Fruit fly (Drosophila melanogaster) whole organism, embryonic: ENCODE data around the gene Spn38F.

Experiments used
- ATbp ChIP-seq: fragments of 200-800 bp; sonication (Bioruptor generic); optimal IDR thresholded peaks from 2 replicates; lab custom pipeline; 2017; ENCODE audit warnings: missing biosample characterization, mild to moderate bottlenecking, missing genetic modification characterization, missing genetic modification reagents
- Ada2b ChIP-seq: fragments of 200-800 bp; sonication (Bioruptor generic); IDR thresholded peaks from 2 replicates; pipeline ENCODE4 v1.3.6; 2022; ENCODE audit warnings: missing biosample characterization, missing genetic modification characterization
- Aef1 ChIP-seq: fragments of 200-800 bp; sonication (Bioruptor generic); IDR thresholded peaks from 3 replicates; pipeline ENCODE4 v1.3.6; 2022; ENCODE audit warnings: missing biosample characterization, missing genetic modification characterization
- Antp ChIP-seq: fragments of 200-800 bp; sonication (Bioruptor generic); optimal IDR thresholded peaks from 3 replicates; lab custom pipeline; 2016; ENCODE audit warnings: missing biosample characterization, missing genetic modification characterization
- CG10543 ChIP-seq: fragments of 200-800 bp; sonication (Bioruptor generic); optimal IDR thresholded peaks from 3 replicates; lab custom pipeline; 2017; ENCODE audit warnings: missing biosample characterization, mild to moderate bottlenecking, missing genetic modification characterization, moderate library complexity
- CG11398 ChIP-seq: fragments of 200-800 bp; sonication (Bioruptor generic); optimal IDR thresholded peaks from 2 replicates; lab custom pipeline; 2016; ENCODE audit warnings: missing biosample characterization, missing genetic modification characterization
- CG12744 ChIP-seq: fragments of 200-800 bp; sonication (Bioruptor generic); optimal IDR thresholded peaks from 2 replicates; lab custom pipeline; 2016; ENCODE audit warnings: missing biosample characterization, missing genetic modification characterization
- CG13296 ChIP-seq: fragments of 200-800 bp; sonication (Bioruptor generic); optimal IDR thresholded peaks from 3 replicates; lab custom pipeline; 2018; ENCODE audit warnings: missing biosample characterization, mild to moderate bottlenecking, missing genetic modification characterization
- CG14014 ChIP-seq: fragments of 200-800 bp; sonication (Bioruptor generic); IDR thresholded peaks from 2 replicates; pipeline ENCODE4 v1.3.6; 2022; ENCODE audit warnings: missing biosample characterization, missing genetic modification characterization
- CG18599 ChIP-seq: fragments of 200-800 bp; sonication (Bioruptor generic); optimal IDR thresholded peaks from 3 replicates; lab custom pipeline; 2017; ENCODE audit warnings: missing biosample characterization, missing genetic modification characterization, mild to moderate bottlenecking, moderate library complexity, missing genetic modification reagents
- CG2120 ChIP-seq: fragments of 200-800 bp; sonication (Bioruptor generic); optimal IDR thresholded peaks from 3 replicates; lab custom pipeline; 2016; ENCODE audit warnings: missing biosample characterization, missing genetic modification characterization
- CG2889 ChIP-seq: fragments of 200-800 bp; sonication (Bioruptor generic); IDR thresholded peaks from 3 replicates; pipeline ENCODE4 v1.3.6; 2022; ENCODE audit warnings: missing biosample characterization, missing genetic modification characterization
- CG4617 ChIP-seq: fragments of 200-800 bp; sonication (Bioruptor generic); optimal IDR thresholded peaks from 3 replicates; lab custom pipeline; 2016; ENCODE audit warnings: missing biosample characterization, missing genetic modification characterization, borderline replicate concordance
- CG6791 ChIP-seq: fragments of 200-800 bp; sonication (Bioruptor generic); IDR thresholded peaks from 3 replicates; pipeline ENCODE4 v1.3.6; 2022; ENCODE audit warnings: missing biosample characterization, missing genetic modification characterization; ENCODE audit not compliant: partially characterized antibody
- CG6813 ChIP-seq: fragments of 200-800 bp; sonication (Bioruptor generic); optimal IDR thresholded peaks from 2 replicates; lab custom pipeline; 2017; ENCODE audit warnings: missing biosample characterization, missing genetic modification characterization, mild to moderate bottlenecking, moderate library complexity, missing genetic modification reagents
- CG7271 ChIP-seq: fragments of 200-800 bp; sonication (Bioruptor generic); optimal IDR thresholded peaks from 2 replicates; lab custom pipeline; 2018; ENCODE audit warnings: missing biosample characterization, mild to moderate bottlenecking, missing genetic modification characterization, moderate library complexity
- CG7786 ChIP-seq: fragments of 200-800 bp; sonication (Bioruptor generic); optimal IDR thresholded peaks from 2 replicates; lab custom pipeline; 2016; ENCODE audit warnings: missing biosample characterization, missing genetic modification characterization
- CG8281 ChIP-seq: fragments of 200-800 bp; sonication (Bioruptor generic); optimal IDR thresholded peaks from 2 replicates; lab custom pipeline; 2018; ENCODE audit warnings: missing biosample characterization, mild to moderate bottlenecking, missing genetic modification characterization, moderate library complexity
- CG8944 ChIP-seq: fragments of 200-800 bp; sonication (Bioruptor generic); optimal IDR thresholded peaks from 3 replicates; lab custom pipeline; 2016; ENCODE audit warnings: missing biosample characterization, missing genetic modification characterization
- CG9215 ChIP-seq: fragments of 200-800 bp; sonication (Bioruptor generic); IDR thresholded peaks from 2 replicates; pipeline ENCODE4 v1.3.6; 2022; ENCODE audit warnings: missing biosample characterization, missing genetic modification characterization
- CG9727 ChIP-seq: fragments of 200-800 bp; sonication (Bioruptor generic); optimal IDR thresholded peaks from 3 replicates; lab custom pipeline; 2017; ENCODE audit warnings: missing biosample characterization, mild to moderate bottlenecking, missing genetic modification characterization
- D19A ChIP-seq: fragments of 200-800 bp; optimal IDR thresholded peaks from 3 replicates; lab custom pipeline; 2019; ENCODE audit warnings: missing biosample characterization, mild to moderate bottlenecking, missing genetic modification characterization, moderate library complexity
- E2f1 ChIP-seq: fragments of 200-800 bp; sonication (Bioruptor generic); IDR thresholded peaks from 2 replicates; pipeline ENCODE4 v1.3.6; 2022; ENCODE audit warnings: missing biosample characterization, missing genetic modification characterization
- HmgZ ChIP-seq: fragments of 200-800 bp; sonication (Bioruptor generic); optimal IDR thresholded peaks from 2 replicates; lab custom pipeline; 2018; ENCODE audit warnings: missing biosample characterization, mild to moderate bottlenecking, missing genetic modification characterization
- Hmx ChIP-seq: fragments of 200-800 bp; sonication (Bioruptor generic); optimal IDR thresholded peaks from 2 replicates; lab custom pipeline; 2016; ENCODE audit warnings: missing biosample characterization, missing genetic modification characterization
- Hr39 ChIP-seq: fragments of >200 bp; optimal IDR thresholded peaks from 2 replicates; lab custom pipeline; 2017
- Hr78 ChIP-seq, 2 experiments: fragments of 200-800 bp in 1 of 2; fragments of >200 bp in 1 of 2; sonication (Bioruptor generic) in 1 of 2; optimal IDR thresholded peaks; 2 replicates each; lab custom pipeline; 2017 to 2019; ENCODE audit warnings: missing biosample characterization in 2 of 2, missing genetic modification characterization in 2 of 2, mild to moderate bottlenecking in 1 of 2, moderate library complexity in 1 of 2
- Myb ChIP-seq: fragments of 200-800 bp; sonication (Bioruptor generic); optimal IDR thresholded peaks from 2 replicates; lab custom pipeline; 2016; ENCODE audit warnings: missing biosample characterization, missing genetic modification characterization
- NK7.1 ChIP-seq: fragments of 200-800 bp; sonication (Bioruptor generic); optimal IDR thresholded peaks from 3 replicates; lab custom pipeline; 2016; ENCODE audit warnings: missing biosample characterization, missing genetic modification characterization
- Neu2 ChIP-seq: fragments of 200-800 bp; sonication (Bioruptor generic); optimal IDR thresholded peaks from 3 replicates; lab custom pipeline; 2016; ENCODE audit warnings: missing biosample characterization, missing genetic modification characterization, borderline replicate concordance
- Oli ChIP-seq: fragments of 200-800 bp; sonication (Bioruptor generic); optimal IDR thresholded peaks from 2 replicates; lab custom pipeline; 2018; ENCODE audit warnings: missing biosample characterization, mild to moderate bottlenecking, missing genetic modification characterization, moderate library complexity
- Ptx1 ChIP-seq: fragments of 200-800 bp; sonication (Bioruptor generic); IDR thresholded peaks from 2 replicates; pipeline ENCODE4 v1.3.6; 2022; ENCODE audit warnings: missing biosample characterization, missing genetic modification characterization
- Rx ChIP-seq: fragments of 200-800 bp; sonication (Bioruptor generic); IDR thresholded peaks from 2 replicates; pipeline ENCODE4 v1.3.6; 2022; ENCODE audit warnings: missing biosample characterization, missing genetic modification characterization
- Sox102F ChIP-seq: fragments of 200-800 bp; sonication (Bioruptor generic); optimal IDR thresholded peaks from 2 replicates; lab custom pipeline; 2018; ENCODE audit warnings: missing biosample characterization, mild to moderate bottlenecking, missing genetic modification characterization, moderate library complexity
- ash1 ChIP-seq: fragments of 200-800 bp; sonication (Bioruptor generic); optimal IDR thresholded peaks from 2 replicates; lab custom pipeline; 2018; ENCODE audit warnings: missing biosample characterization, mild to moderate bottlenecking, missing genetic modification characterization
- cato ChIP-seq: fragments of 200-800 bp; sonication (Bioruptor generic); optimal IDR thresholded peaks from 2 replicates; lab custom pipeline; 2016; ENCODE audit warnings: missing biosample characterization, missing genetic modification characterization, borderline replicate concordance
- chinmo ChIP-seq: fragments of 200-800 bp; sonication (Bioruptor generic); IDR thresholded peaks from 4 replicates; pipeline ENCODE4 v1.3.6; 2022; ENCODE audit warnings: missing biosample characterization, missing genetic modification characterization; ENCODE audit not compliant: partially characterized antibody
- dimm ChIP-seq: fragments of 200-800 bp; sonication (Bioruptor generic); IDR thresholded peaks from 2 replicates; pipeline ENCODE4 v1.3.6; 2022; ENCODE audit warnings: missing biosample characterization, missing genetic modification characterization
- dm ChIP-seq: fragments of 200-800 bp; sonication (Bioruptor generic); optimal IDR thresholded peaks from 3 replicates; lab custom pipeline; 2016; ENCODE audit warnings: missing biosample characterization, missing genetic modification characterization
- fru ChIP-seq: fragments of >200 bp; optimal IDR thresholded peaks from 2 replicates; lab custom pipeline; 2017
- hb ChIP-seq: fragments of 200-800 bp; sonication (Bioruptor generic); IDR thresholded peaks from 3 replicates; pipeline ENCODE4 v1.3.6; 2022; ENCODE audit warnings: missing biosample characterization, missing genetic modification characterization; ENCODE audit not compliant: partially characterized antibody
- jumu ChIP-seq: fragments of 200-800 bp; sonication (Bioruptor generic); optimal IDR thresholded peaks from 3 replicates; lab custom pipeline; 2016; ENCODE audit warnings: missing biosample characterization, missing genetic modification characterization
- lilli ChIP-seq: fragments of 200-800 bp; sonication (Bioruptor generic); optimal IDR thresholded peaks from 3 replicates; lab custom pipeline; 2016; ENCODE audit warnings: missing biosample characterization, missing genetic modification characterization
- odd ChIP-seq: fragments of 200-800 bp; sonication (Bioruptor generic); optimal IDR thresholded peaks from 2 replicates; lab custom pipeline; 2017; ENCODE audit warnings: missing biosample characterization, mild to moderate bottlenecking, missing genetic modification characterization
- p53 ChIP-seq: fragments of 200-800 bp; sonication (Bioruptor generic); optimal IDR thresholded peaks from 2 replicates; lab custom pipeline; 2016; ENCODE audit warnings: missing biosample characterization, missing genetic modification characterization
- psq ChIP-seq: fragments of 200-800 bp; sonication (Bioruptor generic); optimal IDR thresholded peaks from 2 replicates; lab custom pipeline; 2017; ENCODE audit warnings: missing biosample characterization, missing genetic modification characterization
- tna ChIP-seq: fragments of 200-800 bp; sonication (Bioruptor generic); IDR thresholded peaks from 2 replicates; pipeline ENCODE4 v1.3.6; 2022; ENCODE audit warnings: missing biosample characterization, missing genetic modification characterization; ENCODE audit not compliant: partially characterized antibody
- toy ChIP-seq: fragments of 200-800 bp; sonication (Bioruptor generic); IDR thresholded peaks from 2 replicates; pipeline ENCODE4 v1.3.6; 2022; ENCODE audit warnings: missing biosample characterization, missing genetic modification characterization

Gene Spn38F

DNA sequence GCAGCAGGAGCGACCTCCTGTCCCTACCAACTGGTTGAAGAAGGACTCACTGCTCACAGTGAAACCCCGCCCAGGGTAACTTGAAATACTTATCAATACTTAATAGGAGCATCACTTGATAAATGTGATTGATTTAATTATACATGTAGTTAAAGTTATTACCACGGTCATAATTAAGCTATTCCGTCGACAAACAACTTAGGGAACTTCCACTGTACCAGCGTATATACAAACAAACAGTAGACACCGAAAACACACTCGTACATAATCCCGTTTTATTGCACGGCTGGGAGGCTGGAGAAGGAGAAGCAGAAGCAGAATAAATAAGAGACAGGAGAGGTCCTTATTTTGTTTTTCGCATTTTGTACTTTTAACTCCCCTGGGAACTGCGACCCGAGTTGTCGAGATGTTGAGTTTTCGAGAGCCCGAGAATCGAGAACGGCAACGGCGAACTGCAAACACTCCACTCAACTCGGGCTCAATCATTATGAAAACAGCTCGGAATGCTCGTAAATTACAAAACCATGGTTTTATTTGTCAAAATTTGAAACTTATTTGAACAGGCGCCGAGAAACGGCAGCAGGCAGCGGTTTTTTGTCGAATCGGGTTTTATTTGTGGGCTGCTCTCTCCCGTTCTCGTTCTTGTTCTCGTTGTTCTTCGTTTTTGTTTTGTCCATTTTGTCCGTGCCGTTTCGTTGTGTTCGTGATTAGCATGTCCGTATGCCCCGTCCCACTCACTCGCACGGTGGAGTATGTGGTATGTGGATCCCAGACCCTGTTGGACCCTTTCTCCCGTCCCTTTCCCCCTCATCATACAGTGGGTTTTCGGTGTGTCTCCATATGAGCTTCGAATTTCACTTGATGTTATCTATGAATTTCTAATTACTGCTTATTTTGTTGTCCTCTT lies 37.5 kb downstream of the Spn38F start (continued):
- TF ChIP-seq CG7786 (GFP tag; lab: Kevin White, UChicago) = peak; percentile 88
- peak; percentile 61 for TF ChIP-seq NK7.1
- peak; percentile 23; the same call in 1 of the 2 replicates for TF ChIP-seq tna
- TF ChIP-seq D19A (tag; lab: Kevin White, UChicago) = peak; percentile 32
- peak; percentile 73 for TF ChIP-seq Ptx1 (GFP tag; lab: Robert Waterston, UW)
- peak; percentile 87 for TF ChIP-seq lilli (GFP tag; lab: Kevin White, UChicago)
- no peak for TF ChIP-seq CG7271 (tag; lab: Kevin White, UChicago)
- peak; percentile 69 for TF ChIP-seq Myb (GFP tag; lab: Kevin White, UChicago)
- TF ChIP-seq CG2889 (GFP tag; lab: Robert Waterston, UW) = peak; percentile 64; the same call in 2 of the 3 replicates
- peak; percentile 72 for TF ChIP-seq Aef1 (GFP tag; lab: Robert Waterston, UW)
- TF ChIP-seq Rx (GFP tag; lab: Robert Waterston, UW) = peak; percentile 60; the same call in 1 of the 2 replicates
- no peak for TF ChIP-seq CG4617
- peak; percentile 52 for TF ChIP-seq ATbp (GFP tag; lab: Kevin White, UChicago)
- peak; percentile 65 for TF ChIP-seq E2f1
- peak; percentile 3 for TF ChIP-seq p53 (GFP tag; lab: Kevin White, UChicago)
- peak; percentile 78 for TF ChIP-seq CG13296
- peak; percentile 69 for TF ChIP-seq CG10543
- TF ChIP-seq Neu2 (GFP tag; lab: Kevin White, UChicago) = peak; percentile 55
- TF ChIP-seq CG9727 (GFP tag; lab: Kevin White, UChicago) = peak; percentile 86
- TF ChIP-seq cato (GFP tag; lab: Kevin White, UChicago) = no peak
- peak; percentile 63 for TF ChIP-seq CG8944 (GFP tag; lab: Kevin White, UChicago)
- TF ChIP-seq CG14014 = peak; percentile 82
- TF ChIP-seq Sox102F = peak; percentile 49
- peak; percentile 23 for TF ChIP-seq dm (GFP tag; lab: Kevin White, UChicago)
- TF ChIP-seq CG6791 (GFP tag; lab: Robert Waterston, UW) = no peak
- peak; percentile 83 for TF ChIP-seq jumu (GFP tag; lab: Kevin White, UChicago)
- TF ChIP-seq fru (lab: Kevin White, UChicago) = no peak
- no peak for TF ChIP-seq Hr78 (GFP tag; optimal IDR thresholded peaks at IDR 0.05; lab: Kevin White, UChicago)
- TF ChIP-seq Antp (GFP tag; lab: Kevin White, UChicago) = peak; percentile 79
- TF ChIP-seq psq (GFP tag; lab: Kevin White, UChicago) = peak; percentile 73
- peak; percentile 81 for TF ChIP-seq HmgZ
- TF ChIP-seq Hr39 (lab: Kevin White, UChicago) = no peak
- no peak for TF ChIP-seq dimm (GFP tag; lab: Robert Waterston, UW)
- peak; percentile 72 for TF ChIP-seq CG11398 (GFP tag; lab: Kevin White, UChicago)
- TF ChIP-seq ash1 = peak; percentile 58
- peak; percentile 70; the same call in 1 of the 4 replicates for TF ChIP-seq chinmo (GFP tag; lab: Robert Waterston, UW)
- peak; percentile 72 for TF ChIP-seq Ada2b (GFP tag; lab: Robert Waterston, UW)
- TF ChIP-seq toy = no peak
- TF ChIP-seq CG9215 = no peak; the same call in 1 of the 2 replicates
- TF ChIP-seq Oli (tag; lab: Kevin White, UChicago) = peak; percentile 64
- TF ChIP-seq CG18599 = peak; percentile 96
- peak; percentile 73 for TF ChIP-seq CG6813
- TF ChIP-seq CG2120 (GFP tag; lab: Kevin White, UChicago) = peak; percentile 94
- no peak for TF ChIP-seq CG8281 (tag; lab: Kevin White, UChicago)
- TF ChIP-seq odd (GFP tag; lab: Kevin White, UChicago) = peak; percentile 40
- TF ChIP-seq CG12744 (GFP tag; lab: Kevin White, UChicago) = peak; percentile 62
- no peak for TF ChIP-seq Hmx (GFP tag; lab: Kevin White, UChicago)
- no peak for TF ChIP-seq hb
